Fruit fly (Drosophila melanogaster) whole organism, prepupa: Measurements from ENCODE around the gene RanGAP.

ENCODE experiments used
- Ets96B ChIP-seq: fragments of 200-800 bp; optimal IDR thresholded peaks from 2 replicates; lab custom pipeline; 2019; ENCODE audit warnings: missing biosample characterization, mild to moderate bottlenecking, missing genetic modification characterization, moderate library complexity
- pdm3 ChIP-seq: fragments of 200-800 bp; sonication (Bioruptor generic); optimal IDR thresholded peaks from 3 replicates; lab custom pipeline; 2016; ENCODE audit warnings: missing biosample characterization, missing genetic modification characterization

dm6 chr2L:19472256-19472655, 30.5 kb downstream of the RanGAP start:
- TF ChIP-seq Ets96B (tag; lab: Kevin White, UChicago) (no peak), pdm3 (GFP tag; lab: Kevin White, UChicago) (no peak)
